In the genomic region with DNA sequence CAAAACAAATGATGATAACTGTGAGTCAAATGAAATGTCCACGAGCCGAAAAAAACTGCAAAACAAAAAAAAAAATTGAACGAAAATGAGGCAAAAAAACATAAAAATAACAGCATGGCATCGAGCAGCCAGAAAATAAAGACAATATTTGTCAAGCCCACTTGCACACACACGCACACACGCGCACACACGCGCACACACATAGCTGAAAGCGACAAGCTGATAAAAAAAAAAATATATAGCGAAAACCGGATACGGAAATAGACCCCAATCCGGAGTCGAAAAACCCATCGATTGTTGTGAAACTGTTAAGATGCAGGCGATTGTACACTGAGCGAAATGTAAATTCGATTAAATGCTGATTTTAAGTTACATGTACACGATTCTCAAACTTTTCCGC, we compare ENCODE assay signal across 2 fruit fly cellular contexts.
TF ChIP-seq lines count a peak whose summit lies in the region.

No protein-coding gene starts in this region.

- no peak for TF ChIP-seq CTCF in whole organism, embryonic (GFP tag; optimal IDR thresholded peaks at IDR 0.05; lab: Kevin White, UChicago)

TF ChIP-seq in whole organism, embryonic, 481 proteins besides CTCF, POLR2A, EP300 and RAD21:
- TF ChIP-seq Hr39 (optimal IDR thresholded peaks at IDR 0.05; lab: Kevin White, UChicago) (peak; percentile 96), Ets65A (GFP tag; lab: Kevin White, UChicago) (peak; percentile 62), Sox100B (GFP tag; optimal IDR thresholded peaks at IDR 0.05; lab: Kevin White, UChicago) (no peak)
TF ChIP-seq in whole organism, embryonic: peak in this region for 2.

TF ChIP-seq in whole organism, wandering third instar larva, 38 proteins besides CTCF, POLR2A, EP300 and RAD21:
- TF ChIP-seq CG32264 (GFP tag; optimal IDR thresholded peaks at IDR 0.05; lab: Kevin White, UChicago) (no peak), pan (optimal IDR thresholded peaks at IDR 0.05; lab: Kevin White, UChicago) (peak; percentile 51), Sp1 (GFP tag; optimal IDR thresholded peaks at IDR 0.05; lab: Kevin White, UChicago) (no peak), brk (GFP tag; optimal IDR thresholded peaks at IDR 0.05; lab: Kevin White, UChicago) (no peak), br (GFP tag; optimal IDR thresholded peaks at IDR 0.05; lab: Kevin White, UChicago) (no peak), foxo (GFP tag; optimal IDR thresholded peaks at IDR 0.05; lab: Kevin White, UChicago) (no peak), Rel (GFP tag; optimal IDR thresholded peaks at IDR 0.05; lab: Kevin White, UChicago) (no peak), Rel (tag; optimal IDR thresholded peaks at IDR 0.05; lab: Kevin White, UChicago) (no peak), N (GFP tag; optimal IDR thresholded peaks at IDR 0.05; lab: Kevin White, UChicago) (no peak), GATAd (GFP tag; optimal IDR thresholded peaks at IDR 0.05; lab: Kevin White, UChicago) (no peak), Dfd (GFP tag; optimal IDR thresholded peaks at IDR 0.05; lab: Kevin White, UChicago) (peak; percentile 64), lola (GFP tag; optimal IDR thresholded peaks at IDR 0.05; lab: Kevin White, UChicago) (no peak)

Comparison
In these comparisons a context has a peak if more than half of its experiments do, and no peak if none do; other contexts are left out.
1. Of the 10 proteins assayed by ChIP-seq in both whole organism, embryonic and whole organism, wandering third instar larva: peak only in whole organism, embryonic: none; only in whole organism, wandering third instar larva: Dfd and pan; in both: none; in neither: 8.